Fruit fly (Drosophila melanogaster): Measurements from ENCODE around the gene CG9192.

Gene CG9192

dm6 chr3L:1216460-1216859 lies 21.7 kb downstream of the CG9192 start (continued):
- TF ChIP-seq repo (GFP tag; optimal IDR thresholded peaks at IDR 0.05): peak; percentile 1
- TF ChIP-seq C15 (GFP tag; IDR thresholded peaks at IDR 0.05): no peak
- peak; percentile 32 for TF ChIP-seq jumu (GFP tag; optimal IDR thresholded peaks at IDR 0.05)
- 0 out of 2 replicates have a peak, but pooled peaks have one; percentile 8 for TF ChIP-seq CG4404 (GFP tag; IDR thresholded peaks at IDR 0.05)
- no peak for TF ChIP-seq Dll (GFP tag; IDR thresholded peaks at IDR 0.05; ENCODE audit: partially characterized antibody)
- no peak for TF ChIP-seq toy (GFP tag; IDR thresholded peaks at IDR 0.05)
- peak; percentile 65 for TF ChIP-seq gem (tag; optimal IDR thresholded peaks at IDR 0.05)
- TF ChIP-seq pan (optimal IDR thresholded peaks at IDR 0.05): no peak
- no peak for TF ChIP-seq pan (GFP tag; optimal IDR thresholded peaks at IDR 0.05 in 1 of 2, IDR thresholded peaks at IDR 0.05 in 1 of 2)
- TF ChIP-seq fd102C (GFP tag; optimal IDR thresholded peaks at IDR 0.05): no peak
- TF ChIP-seq danr (GFP tag; IDR thresholded peaks at IDR 0.05): no peak
- no peak for TF ChIP-seq dan (GFP tag; IDR thresholded peaks at IDR 0.05)
- TF ChIP-seq E2f1 (GFP tag; IDR thresholded peaks at IDR 0.05): peak; percentile 40; the same call in 1 of the 2 replicates
- TF ChIP-seq CG17328 (GFP tag; IDR thresholded peaks at IDR 0.05): peak; percentile 60
- TF ChIP-seq CG9727 (GFP tag; optimal IDR thresholded peaks at IDR 0.05): peak; percentile 9
- TF ChIP-seq croc (GFP tag; conservative IDR thresholded peaks at IDR 0.05): 0 out of 3 replicates have a peak, but pooled peaks have one; percentile 20
- peak; percentile 59 for TF ChIP-seq CG18262 (tag; optimal IDR thresholded peaks at IDR 0.05)
- TF ChIP-seq CG34422 (GFP tag; IDR thresholded peaks at IDR 0.05): no peak
- TF ChIP-seq CG15696 (tag; optimal IDR thresholded peaks at IDR 0.05): peak; percentile 48
- TF ChIP-seq CG3281 (GFP tag; optimal IDR thresholded peaks at IDR 0.05): no peak
- no peak for TF ChIP-seq CG3065 (GFP tag; optimal IDR thresholded peaks at IDR 0.05)
- no peak for TF ChIP-seq CG11696 (GFP tag; IDR thresholded peaks at IDR 0.05)
- TF ChIP-seq CG4617 (GFP tag; optimal IDR thresholded peaks at IDR 0.05; ENCODE audit: borderline replicate concordance): no peak
- no peak for TF ChIP-seq scrt (GFP tag; optimal IDR thresholded peaks at IDR 0.05)
- TF ChIP-seq Hsf (GFP tag; optimal IDR thresholded peaks at IDR 0.05): peak; percentile 13
- TF ChIP-seq Fer3 (tag; optimal IDR thresholded peaks at IDR 0.05): peak; percentile 42
- no peak for TF ChIP-seq Bteb2 (GFP tag; optimal IDR thresholded peaks at IDR 0.05)
- no peak for TF ChIP-seq Nf-YA (GFP tag; IDR thresholded peaks at IDR 0.05)
- no peak for TF ChIP-seq CG8290 (GFP tag; optimal IDR thresholded peaks at IDR 0.05)
- peak in 1 of 2 experiments; percentile 45 for TF ChIP-seq CG8290 (tag; optimal IDR thresholded peaks at IDR 0.05)
- no peak for TF ChIP-seq CG4328 (GFP tag; optimal IDR thresholded peaks at IDR 0.05)
- TF ChIP-seq Dad (GFP tag; optimal IDR thresholded peaks at IDR 0.05): peak; percentile 3
- peak; percentile 70 for TF ChIP-seq CG11504 (tag; optimal IDR thresholded peaks at IDR 0.05)
- no peak for TF ChIP-seq grn (GFP tag; optimal IDR thresholded peaks at IDR 0.05)
- no peak for TF ChIP-seq Dref (GFP tag; IDR thresholded peaks at IDR 0.05)
- TF ChIP-seq schlank (tag; optimal IDR thresholded peaks at IDR 0.05): no peak
- peak; percentile 26; the same call in 1 of the 2 replicates for TF ChIP-seq CG10366 (GFP tag; IDR thresholded peaks at IDR 0.05)
- TF ChIP-seq ro (GFP tag; IDR thresholded peaks at IDR 0.05): no peak

- no peak for TF ChIP-seq CG8765 (GFP tag; IDR thresholded peaks at IDR 0.05)
- TF ChIP-seq Sry-δ (GFP tag; optimal IDR thresholded peaks at IDR 0.05): no peak
- no peak for TF ChIP-seq wor (GFP tag; IDR thresholded peaks at IDR 0.05)
- no peak for TF ChIP-seq onecut (GFP tag; IDR thresholded peaks at IDR 0.05)
- TF ChIP-seq exex (tag; optimal IDR thresholded peaks at IDR 0.05): peak; percentile 62
- no peak for TF ChIP-seq Mrtf (GFP tag; IDR thresholded peaks at IDR 0.05)
- TF ChIP-seq gem (tag; optimal IDR thresholded peaks at IDR 0.05): no peak
- peak; percentile 45 for TF ChIP-seq Hey (tag; optimal IDR thresholded peaks at IDR 0.05)
- no peak for TF ChIP-seq TFAM (GFP tag; optimal IDR thresholded peaks at IDR 0.05)
- TF ChIP-seq CG1603 (tag; optimal IDR thresholded peaks at IDR 0.05): no peak
- TF ChIP-seq CG18599 (GFP tag; optimal IDR thresholded peaks at IDR 0.05): peak; percentile 21
- TF ChIP-seq grn (GFP tag; optimal IDR thresholded peaks at IDR 0.05): peak; percentile 42
- TF ChIP-seq CG15696 (tag; optimal IDR thresholded peaks at IDR 0.05): no peak
- no peak for TF ChIP-seq GATAe (GFP tag; conservative IDR thresholded peaks at IDR 0.05)
- peak; percentile 8 for TF ChIP-seq sug (tag; optimal IDR thresholded peaks at IDR 0.05)
- TF ChIP-seq CG13296 (GFP tag; optimal IDR thresholded peaks at IDR 0.05): no peak
- no peak for TF ChIP-seq H15 (GFP tag; IDR thresholded peaks at IDR 0.05)
Measured at dm6 chr3L:1212571-1212970, 25.5 kb downstream of the CG9192 start, which contains the start of gene LysE. Gene LysE (plus strand): TSS chr3L:1212827.

Measured in whole organism, embryonic.